Worm (Caenorhabditis elegans): ENCODE measurements around the gene icl-1.

icl-1 gene

DNA sequence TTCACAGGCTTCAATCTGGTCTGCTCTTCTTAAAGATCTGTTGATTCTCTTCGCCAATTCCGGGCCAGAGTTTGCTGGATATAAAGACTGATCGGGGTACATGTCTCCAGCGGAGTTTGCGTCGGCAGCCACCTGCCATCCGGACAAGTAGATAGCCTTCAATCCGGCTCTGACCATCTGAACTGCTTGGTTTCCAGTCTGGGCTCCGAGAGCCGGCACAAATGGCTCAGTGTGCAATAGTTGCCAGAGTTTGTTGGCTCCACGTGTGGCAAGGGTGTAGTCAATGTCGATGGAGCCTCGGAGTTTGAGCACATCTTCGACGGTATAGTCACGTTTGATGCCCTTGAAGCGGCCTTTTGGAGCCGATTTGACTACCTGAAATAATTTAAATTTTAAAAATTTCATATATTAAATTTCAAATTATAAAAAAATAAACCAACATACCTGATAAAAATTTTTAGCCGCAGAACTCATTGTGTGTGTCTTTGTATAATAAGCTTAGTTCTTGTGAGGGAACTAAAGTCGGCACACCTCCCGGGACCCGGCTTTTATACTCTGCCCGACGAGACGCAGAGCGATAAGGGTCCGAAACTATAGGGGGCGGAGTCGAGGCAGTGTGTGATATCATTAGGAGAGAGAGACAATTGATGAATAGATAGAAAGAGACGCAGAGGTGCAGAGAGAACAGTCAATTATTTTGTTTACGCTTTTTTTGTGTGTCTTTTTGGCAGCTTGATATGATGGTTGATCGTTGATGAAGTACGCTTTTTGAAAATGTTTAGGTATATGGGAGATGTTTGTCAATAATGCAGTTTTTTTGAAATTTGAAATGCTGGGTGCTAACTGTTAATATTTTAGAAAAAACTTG is at the start of gene icl-1, which contains the start of gene srh-2:
TSS of gene icl-1 (minus strand) at position 521 of the 868 bp plus-strand sequence.
TSS of gene srh-2 (plus strand) at position 818 of the 868 bp plus-strand sequence.
- TF ChIP-seq ztf-23 (GFP tag; IDR thresholded peaks at IDR 0.05): no peak
- TF ChIP-seq ref-1 (GFP tag; conservative IDR thresholded peaks at IDR 0.05): no peak
- no peak for TF ChIP-seq klf-2 (GFP tag; conservative IDR thresholded peaks at IDR 0.05)
- TF ChIP-seq tab-1 (GFP tag; IDR thresholded peaks at IDR 0.05): no peak
- no peak for TF ChIP-seq med-1 (GFP tag; optimal IDR thresholded peaks at IDR 0.05; ENCODE audit: insufficient read depth)
- no peak for TF ChIP-seq cog-1 (tag; optimal IDR thresholded peaks at IDR 0.05)
- TF ChIP-seq ztf-29 (GFP tag; IDR thresholded peaks at IDR 0.05): no peak
- TF ChIP-seq flt-1 (GFP tag; IDR thresholded peaks at IDR 0.05): no peak
- no peak for TF ChIP-seq T22C8.4 (GFP tag; IDR thresholded peaks at IDR 0.05)

DNA sequence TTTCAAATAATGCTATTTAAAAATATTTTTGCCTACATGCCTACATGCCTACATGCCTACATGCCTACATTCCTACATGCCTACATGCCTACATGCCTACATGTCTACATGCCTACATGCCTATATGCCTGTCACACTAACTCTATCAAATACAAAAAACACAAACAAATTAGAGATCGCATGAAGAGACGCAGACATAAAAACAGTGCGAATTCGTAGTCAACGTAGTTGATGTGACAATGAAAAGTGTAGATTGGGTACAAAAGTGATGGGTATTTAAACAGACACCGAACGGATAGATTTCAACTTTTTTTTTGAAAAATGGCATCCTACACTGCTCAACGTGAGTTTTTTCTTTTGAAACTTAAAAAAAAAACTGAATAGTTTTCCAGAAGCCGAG is 49.5 kb upstream of the icl-1 start, which contains the start of gene R09E12.9:
TSS of gene R09E12.9 (plus strand) at position 316 of the 400 bp plus-strand sequence.
- TF ChIP-seq med-1 (GFP tag; optimal IDR thresholded peaks at IDR 0.05; ENCODE audit: insufficient read depth): no peak

DNA sequence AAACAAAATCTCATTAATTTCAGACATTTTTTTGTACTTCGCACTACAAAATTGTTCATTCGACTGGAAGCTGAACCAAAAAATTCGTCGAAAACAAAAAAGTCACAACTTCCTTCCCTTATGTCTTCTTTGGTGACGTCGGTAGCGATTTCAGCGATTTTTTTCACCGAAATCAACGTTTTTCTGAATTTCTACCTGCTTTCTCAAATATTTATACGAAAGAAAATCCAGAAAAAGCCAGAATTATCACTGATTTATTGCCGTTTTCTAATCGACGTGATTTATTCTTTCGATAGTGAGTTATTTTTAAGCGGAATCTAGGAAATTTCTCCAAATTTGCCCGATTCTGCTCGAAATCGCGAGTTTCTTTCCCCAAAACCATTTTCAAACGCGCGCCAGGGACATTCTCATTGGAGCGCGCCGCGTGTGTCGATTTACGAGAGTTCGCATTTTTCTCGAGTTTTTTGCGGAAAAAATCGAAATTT is 47.1 kb upstream of the icl-1 start, which contains the start of gene srbc-58:
TSS of gene srbc-58 (plus strand) at position 121 of the 485 bp plus-strand sequence.
- no peak for TF ChIP-seq cog-1 (tag; optimal IDR thresholded peaks at IDR 0.05)
- no peak for TF ChIP-seq T22C8.4 (GFP tag; IDR thresholded peaks at IDR 0.05)
- no peak for TF ChIP-seq ref-1 (GFP tag; conservative IDR thresholded peaks at IDR 0.05)
- no peak for TF ChIP-seq tab-1 (GFP tag; IDR thresholded peaks at IDR 0.05)

DNA sequence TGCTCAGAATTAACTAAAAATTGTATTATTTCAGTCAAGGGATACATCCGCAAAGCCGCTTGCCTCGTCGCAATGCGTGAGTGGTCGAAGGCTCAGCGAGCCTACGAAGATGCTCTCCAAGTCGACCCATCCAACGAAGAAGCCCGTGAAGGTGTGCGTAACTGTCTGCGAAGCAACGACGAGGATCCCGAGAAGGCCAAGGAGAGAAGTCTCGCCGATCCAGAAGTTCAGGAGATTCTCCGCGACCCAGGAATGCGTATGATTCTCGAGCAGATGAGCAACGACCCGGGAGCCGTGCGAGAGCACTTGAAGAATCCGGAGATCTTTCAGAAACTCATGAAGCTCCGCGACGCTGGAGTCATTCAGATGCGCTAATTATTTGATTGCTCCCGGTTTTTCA is 46.5 kb upstream of the icl-1 start:
- no peak for TF ChIP-seq ztf-29 (GFP tag; IDR thresholded peaks at IDR 0.05)
- no peak for TF ChIP-seq ztf-23 (GFP tag; IDR thresholded peaks at IDR 0.05)
- TF ChIP-seq T22C8.4 (GFP tag; IDR thresholded peaks at IDR 0.05): no peak
- TF ChIP-seq tab-1 (GFP tag; IDR thresholded peaks at IDR 0.05): no peak
- no peak for TF ChIP-seq flt-1 (GFP tag; IDR thresholded peaks at IDR 0.05)
- TF ChIP-seq cog-1 (tag; optimal IDR thresholded peaks at IDR 0.05): no peak

DNA sequence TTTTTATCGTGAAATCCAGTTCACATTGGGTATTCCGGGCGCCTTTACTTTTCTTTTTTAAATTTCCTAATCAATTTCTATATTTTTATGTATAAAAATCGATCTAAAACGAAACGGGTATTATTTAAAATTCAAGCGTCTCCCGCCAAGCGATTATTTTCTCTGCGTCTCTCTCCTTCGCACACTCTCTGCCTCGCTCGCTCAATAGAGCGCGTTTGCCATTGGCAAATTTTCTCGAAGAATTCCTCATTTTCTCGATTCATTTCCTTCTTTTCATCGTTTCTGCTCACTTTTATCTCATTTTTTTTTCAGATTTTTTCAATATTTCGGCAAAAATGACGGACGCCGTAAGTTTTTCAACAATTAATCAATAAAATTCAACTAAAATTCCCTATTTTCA is 45.5 kb upstream of the icl-1 start, which contains the start of gene sti-1:
TSS of gene sti-1 (plus strand) at position 263 of the 400 bp plus-strand sequence.
- no peak for TF ChIP-seq flt-1 (GFP tag; IDR thresholded peaks at IDR 0.05)
- no peak for TF ChIP-seq klf-2 (GFP tag; conservative IDR thresholded peaks at IDR 0.05)
- peak; percentile 68 for TF ChIP-seq cog-1 (tag; optimal IDR thresholded peaks at IDR 0.05)
- no peak for TF ChIP-seq ref-1 (GFP tag; conservative IDR thresholded peaks at IDR 0.05)
- peak; percentile 18 for TF ChIP-seq med-1 (GFP tag; optimal IDR thresholded peaks at IDR 0.05; ENCODE audit: insufficient read depth)
- no peak for TF ChIP-seq ztf-29 (GFP tag; IDR thresholded peaks at IDR 0.05)
- TF ChIP-seq ztf-23 (GFP tag; IDR thresholded peaks at IDR 0.05): no peak

DNA sequence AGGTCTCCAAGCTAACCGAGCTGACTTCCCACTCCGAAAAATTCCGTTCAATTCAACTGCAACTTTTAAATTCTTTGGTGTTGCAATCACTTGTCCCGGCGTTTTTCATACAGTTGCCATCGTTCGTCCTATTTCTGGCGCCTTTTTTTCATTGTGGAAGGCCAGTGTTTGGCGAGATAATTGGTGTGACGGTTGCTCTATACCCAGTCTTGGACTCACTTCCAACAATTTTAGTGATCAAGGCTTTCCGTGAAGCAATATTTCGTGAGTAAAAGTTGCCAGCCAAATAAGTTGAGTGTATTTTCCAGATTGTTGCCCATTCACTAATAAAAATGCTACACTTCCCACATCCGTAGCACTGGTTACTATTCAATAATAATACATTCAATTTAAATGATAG is 44.4 kb upstream of the icl-1 start:
- TF ChIP-seq ref-1 (GFP tag; conservative IDR thresholded peaks at IDR 0.05): no peak
- no peak for TF ChIP-seq flt-1 (GFP tag; IDR thresholded peaks at IDR 0.05)

DNA sequence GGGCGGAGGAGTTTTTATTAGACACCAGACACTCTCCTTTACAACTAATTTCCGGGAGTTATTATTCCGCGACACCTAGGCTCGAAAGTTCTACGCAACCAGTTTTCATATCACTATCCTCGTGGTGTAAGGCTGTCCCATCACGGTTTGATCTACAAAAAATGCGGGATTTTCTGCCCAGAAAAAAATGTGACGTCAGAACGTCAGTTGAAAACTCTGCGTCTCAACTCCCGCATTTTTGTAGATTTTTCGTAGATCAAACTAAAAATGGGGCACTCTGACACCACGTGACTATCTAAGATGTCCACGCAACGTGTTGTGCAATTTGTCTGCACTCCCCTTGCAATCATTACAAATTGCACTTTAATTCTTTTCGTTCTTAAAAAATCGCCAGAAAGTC is 36.9 kb upstream of the icl-1 start, which contains the start of gene str-238:
TSS of gene str-238 (plus strand) at position 301 of the 400 bp plus-strand sequence.
- TF ChIP-seq ref-1 (GFP tag; conservative IDR thresholded peaks at IDR 0.05): no peak
- no peak for TF ChIP-seq ztf-29 (GFP tag; IDR thresholded peaks at IDR 0.05)
- TF ChIP-seq flt-1 (GFP tag; IDR thresholded peaks at IDR 0.05): no peak
- no peak for TF ChIP-seq T22C8.4 (GFP tag; IDR thresholded peaks at IDR 0.05)
- no peak for TF ChIP-seq ztf-23 (GFP tag; IDR thresholded peaks at IDR 0.05)
- no peak for TF ChIP-seq klf-2 (GFP tag; conservative IDR thresholded peaks at IDR 0.05)
- no peak for TF ChIP-seq tab-1 (GFP tag; IDR thresholded peaks at IDR 0.05)
- no peak for TF ChIP-seq med-1 (GFP tag; optimal IDR thresholded peaks at IDR 0.05; ENCODE audit: insufficient read depth)
- no peak for TF ChIP-seq cog-1 (tag; optimal IDR thresholded peaks at IDR 0.05)

DNA sequence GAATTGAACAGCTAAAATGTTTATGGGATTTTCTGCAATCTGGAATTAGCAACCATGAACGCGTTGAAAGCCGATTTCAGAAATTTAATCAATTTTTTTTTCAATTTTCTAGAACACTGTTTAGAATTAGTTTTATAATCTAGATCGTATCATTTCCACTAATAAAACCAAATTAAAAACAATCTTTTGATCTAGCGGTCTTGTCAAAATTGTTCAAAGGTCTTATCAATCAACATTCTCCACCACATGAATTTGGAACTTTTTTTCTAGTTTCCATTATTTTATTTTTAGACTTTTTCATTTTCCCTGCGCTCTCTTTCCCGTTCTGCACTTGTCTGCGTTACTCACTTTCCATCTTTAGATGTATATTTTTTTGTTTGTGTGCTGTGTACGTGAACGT is 34.5 kb upstream of the icl-1 start, which contains the start of gene srp-2:
TSS of gene srp-2 (plus strand) at position 301 of the 400 bp plus-strand sequence.
- TF ChIP-seq klf-2 (GFP tag; conservative IDR thresholded peaks at IDR 0.05): no peak
- TF ChIP-seq ztf-23 (GFP tag; IDR thresholded peaks at IDR 0.05): no peak
- TF ChIP-seq tab-1 (GFP tag; IDR thresholded peaks at IDR 0.05): no peak
- TF ChIP-seq cog-1 (tag; optimal IDR thresholded peaks at IDR 0.05): no peak
- no peak for TF ChIP-seq med-1 (GFP tag; optimal IDR thresholded peaks at IDR 0.05; ENCODE audit: insufficient read depth)
- no peak for TF ChIP-seq ref-1 (GFP tag; conservative IDR thresholded peaks at IDR 0.05)

DNA sequence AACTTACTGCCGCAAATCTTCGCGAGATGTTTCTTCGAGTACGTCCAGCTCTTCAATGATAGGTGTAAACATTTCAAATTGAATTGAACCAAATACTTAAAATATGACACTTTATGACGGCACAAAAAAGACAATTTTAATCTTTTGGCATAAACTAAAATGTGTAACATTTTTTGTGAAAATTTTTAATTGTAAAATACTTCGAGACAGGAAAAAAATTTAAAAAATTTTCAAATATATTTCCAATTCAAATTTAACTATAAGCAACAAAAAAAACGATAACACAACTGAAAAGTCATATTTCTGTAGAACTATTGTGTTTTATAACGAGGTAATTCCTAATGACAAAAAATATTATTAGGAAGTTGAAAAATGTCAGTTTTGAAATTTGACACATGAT is 34.1 kb upstream of the icl-1 start, which contains the start of gene C05E4.12:
TSS of gene C05E4.12 (minus strand) at position 101 of the 400 bp plus-strand sequence.
- TF ChIP-seq med-1 (GFP tag; optimal IDR thresholded peaks at IDR 0.05; ENCODE audit: insufficient read depth) (no peak), T22C8.4 (GFP tag; IDR thresholded peaks at IDR 0.05) (no peak), tab-1 (GFP tag; IDR thresholded peaks at IDR 0.05) (no peak), ztf-23 (GFP tag; IDR thresholded peaks at IDR 0.05) (no peak), klf-2 (GFP tag; conservative IDR thresholded peaks at IDR 0.05) (no peak), cog-1 (tag; optimal IDR thresholded peaks at IDR 0.05) (no peak), ref-1 (GFP tag; conservative IDR thresholded peaks at IDR 0.05) (no peak), flt-1 (GFP tag; IDR thresholded peaks at IDR 0.05) (no peak), ztf-29 (GFP tag; IDR thresholded peaks at IDR 0.05) (no peak)

DNA sequence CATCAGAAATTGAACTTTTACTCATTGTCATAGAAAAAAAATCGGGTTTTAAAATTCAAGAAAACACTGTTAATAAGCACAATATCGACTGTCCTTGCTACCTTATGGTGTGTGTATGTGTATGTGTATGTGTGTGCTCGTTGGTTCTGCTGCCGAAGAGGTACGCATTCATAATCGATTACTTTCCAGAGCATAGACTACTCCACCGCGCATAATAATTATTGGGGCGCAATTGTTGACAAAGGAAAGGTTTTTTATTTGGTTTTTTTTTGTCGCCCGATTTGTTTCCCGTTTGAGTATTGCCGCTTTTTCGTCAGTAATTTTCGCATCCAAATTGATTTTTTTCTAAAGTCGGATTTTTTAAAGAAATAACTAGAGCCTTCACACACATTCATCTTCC is 33.4 kb upstream of the icl-1 start, which contains the start of gene C05E4.15:
TSS of gene C05E4.15 (minus strand) at position 101 of the 400 bp plus-strand sequence.
- TF ChIP-seq ztf-29 (GFP tag; IDR thresholded peaks at IDR 0.05) (no peak), cog-1 (tag; optimal IDR thresholded peaks at IDR 0.05) (no peak), klf-2 (GFP tag; conservative IDR thresholded peaks at IDR 0.05) (no peak), tab-1 (GFP tag; IDR thresholded peaks at IDR 0.05) (no peak)

All from whole organism, midembryonic.